Fruit fly (Drosophila melanogaster) whole organism, prepupa: Measurements from ENCODE around the gene SKIP.

ENCODE experiments used
- Blimp-1 ChIP-seq: fragments of 200-800 bp; sonication (Bioruptor generic); optimal IDR thresholded peaks from 3 replicates; lab custom pipeline; 2017; ENCODE audit warnings: missing biosample characterization, missing genetic modification characterization, mild to moderate bottlenecking, moderate library complexity, missing genetic modification reagents
- CG11294 ChIP-seq: fragments of 200-800 bp; sonication (Bioruptor generic); IDR thresholded peaks from 2 replicates; pipeline ENCODE4 v1.3.6; 2022; ENCODE audit warnings: missing biosample characterization, missing genetic modification characterization
- CG11762 ChIP-seq: fragments of 200-800 bp; sonication (Bioruptor generic); optimal IDR thresholded peaks from 3 replicates; lab custom pipeline; 2016; ENCODE audit warnings: missing biosample characterization, missing genetic modification characterization; ENCODE audit not compliant: insufficient read depth
- CG11902 ChIP-seq: fragments of 200-800 bp; sonication (Bioruptor generic); optimal IDR thresholded peaks from 3 replicates; lab custom pipeline; 2016; ENCODE audit warnings: missing biosample characterization, missing genetic modification characterization
- CG15336 ChIP-seq: fragments of 200-800 bp; sonication (Bioruptor generic); IDR thresholded peaks from 2 replicates; pipeline ENCODE4 v1.3.6; 2022; ENCODE audit warnings: missing biosample characterization, missing genetic modification characterization
- CG16779 ChIP-seq: fragments of 200-800 bp; sonication (Bioruptor generic); optimal IDR thresholded peaks from 3 replicates; lab custom pipeline; 2017; ENCODE audit warnings: missing biosample characterization, mild to moderate bottlenecking, missing genetic modification characterization
- CG3032 ChIP-seq: fragments of 200-800 bp; optimal IDR thresholded peaks from 2 replicates; lab custom pipeline; 2019; ENCODE audit warnings: missing biosample characterization, mild to moderate bottlenecking, missing genetic modification characterization, moderate library complexity
- CG31627 ChIP-seq: fragments of 200-800 bp; sonication (Bioruptor generic); optimal IDR thresholded peaks from 3 replicates; lab custom pipeline; 2016; ENCODE audit warnings: missing biosample characterization, missing genetic modification characterization
- CG34406 ChIP-seq: fragments of 200-800 bp; sonication (Bioruptor generic); optimal IDR thresholded peaks from 3 replicates; lab custom pipeline; 2016; ENCODE audit warnings: missing biosample characterization, missing genetic modification characterization
- CG3919 ChIP-seq: fragments of 200-800 bp; sonication (Bioruptor generic); optimal IDR thresholded peaks from 3 replicates; lab custom pipeline; 2016; ENCODE audit warnings: missing biosample characterization, missing genetic modification characterization
- CG4318 ChIP-seq: fragments of 200-800 bp; sonication (Bioruptor generic); optimal IDR thresholded peaks from 3 replicates; lab custom pipeline; 2017; ENCODE audit warnings: missing biosample characterization, mild to moderate bottlenecking, missing genetic modification characterization
- CG6163 ChIP-seq: fragments of 200-800 bp; sonication (Bioruptor generic); IDR thresholded peaks from 3 replicates; pipeline ENCODE4 v1.3.6; 2022; ENCODE audit warnings: missing biosample characterization, missing genetic modification characterization
- CG6276 ChIP-seq: fragments of 200-800 bp; sonication (Bioruptor generic); optimal IDR thresholded peaks from 2 replicates; lab custom pipeline; 2017; ENCODE audit warnings: missing biosample characterization, mild to moderate bottlenecking, missing genetic modification characterization
- CG6792 ChIP-seq: fragments of 200-800 bp; sonication (Bioruptor generic); optimal IDR thresholded peaks from 3 replicates; lab custom pipeline; 2016; ENCODE audit warnings: missing biosample characterization, missing genetic modification characterization
- CG6808 ChIP-seq: fragments of 200-800 bp; sonication (Bioruptor generic); optimal IDR thresholded peaks from 3 replicates; lab custom pipeline; 2017; ENCODE audit warnings: missing biosample characterization, missing genetic modification characterization, mild to moderate bottlenecking, moderate library complexity, missing genetic modification reagents
- CG6854 ChIP-seq: fragments of 200-800 bp; sonication (Bioruptor generic); optimal IDR thresholded peaks from 2 replicates; lab custom pipeline; 2017; ENCODE audit warnings: missing biosample characterization, mild to moderate bottlenecking, missing genetic modification characterization
- CG7368 ChIP-seq: fragments of 200-800 bp; sonication (Bioruptor generic); optimal IDR thresholded peaks from 3 replicates; lab custom pipeline; 2016; ENCODE audit warnings: missing biosample characterization, missing genetic modification characterization
- CG8119 ChIP-seq: fragments of 200-800 bp; sonication (Bioruptor generic); IDR thresholded peaks from 3 replicates; pipeline ENCODE4 v1.3.6; 2022; ENCODE audit warnings: missing biosample characterization, missing genetic modification characterization
- CG8319 ChIP-seq: fragments of 200-800 bp; sonication (Bioruptor generic); optimal IDR thresholded peaks from 3 replicates; lab custom pipeline; 2016; ENCODE audit warnings: missing biosample characterization, missing genetic modification characterization
- CG8632 ChIP-seq: fragments of 200-800 bp; sonication (Bioruptor generic); optimal IDR thresholded peaks from 3 replicates; lab custom pipeline; 2016; ENCODE audit warnings: missing biosample characterization, missing genetic modification characterization
- CG9139 ChIP-seq: fragments of 200-800 bp; sonication (Bioruptor generic); optimal IDR thresholded peaks from 3 replicates; lab custom pipeline; 2017; ENCODE audit warnings: missing biosample characterization, mild to moderate bottlenecking, missing genetic modification characterization
- Eip78C ChIP-seq: fragments of 200-800 bp; sonication (Bioruptor generic); peaks from one replicate; lab custom pipeline; 2016; ENCODE audit warnings: missing biosample characterization, missing genetic modification characterization
- Ets21C ChIP-seq: fragments of 200-800 bp; sonication (Bioruptor generic); optimal IDR thresholded peaks from 3 replicates; lab custom pipeline; 2016; ENCODE audit warnings: missing biosample characterization, missing genetic modification characterization
- Ets96B ChIP-seq: fragments of 200-800 bp; optimal IDR thresholded peaks from 2 replicates; lab custom pipeline; 2019; ENCODE audit warnings: missing biosample characterization, mild to moderate bottlenecking, missing genetic modification characterization, moderate library complexity
- Hr38 ChIP-seq: sonication (Bioruptor generic); optimal IDR thresholded peaks from 2 replicates; lab custom pipeline; 2016; ENCODE audit warnings: missing biosample characterization, missing genetic modification characterization
- Hr39 ChIP-seq: fragments of 200-800 bp; sonication (Bioruptor generic); optimal IDR thresholded peaks from 2 replicates; lab custom pipeline; 2016; ENCODE audit warnings: missing biosample characterization, missing genetic modification characterization
- Hr4 ChIP-seq: fragments of 200-800 bp; sonication (Bioruptor generic); optimal IDR thresholded peaks from 3 replicates; lab custom pipeline; 2016; ENCODE audit warnings: missing biosample characterization, missing genetic modification characterization
- Lpt ChIP-seq: fragments of 200-800 bp; sonication (Bioruptor generic); optimal IDR thresholded peaks from 3 replicates; lab custom pipeline; 2016; ENCODE audit warnings: missing biosample characterization, missing genetic modification characterization
- Met ChIP-seq: fragments of 200-800 bp; sonication (Bioruptor generic); optimal IDR thresholded peaks from 3 replicates; lab custom pipeline; 2016; ENCODE audit warnings: missing biosample characterization, missing genetic modification characterization
- Smox ChIP-seq: fragments of 200-800 bp; sonication (Bioruptor generic); optimal IDR thresholded peaks from 3 replicates; lab custom pipeline; 2016; ENCODE audit warnings: missing biosample characterization, missing genetic modification characterization
- Sox102F ChIP-seq: fragments of 200-800 bp; sonication (Bioruptor generic); optimal IDR thresholded peaks from 2 replicates; lab custom pipeline; 2016; ENCODE audit warnings: missing biosample characterization, mild to moderate bottlenecking, missing genetic modification characterization
- Sox14 ChIP-seq: fragments of 200-800 bp; sonication (Bioruptor generic); optimal IDR thresholded peaks from 3 replicates; lab custom pipeline; 2016; ENCODE audit warnings: missing biosample characterization, missing genetic modification characterization
- Sox15 ChIP-seq: fragments of 200-800 bp; sonication (Bioruptor generic); optimal IDR thresholded peaks from 3 replicates; lab custom pipeline; 2016; ENCODE audit warnings: missing biosample characterization, missing genetic modification characterization
- achi ChIP-seq: fragments of 200-800 bp; sonication (Bioruptor generic); optimal IDR thresholded peaks from 3 replicates; lab custom pipeline; 2016; ENCODE audit warnings: missing biosample characterization, missing genetic modification characterization
- cyc ChIP-seq: fragments of 200-800 bp; sonication (Bioruptor generic); optimal IDR thresholded peaks from 3 replicates; lab custom pipeline; 2016; ENCODE audit warnings: missing biosample characterization, missing genetic modification characterization
- dac ChIP-seq: fragments of 200-800 bp; sonication (Bioruptor generic); optimal IDR thresholded peaks from 2 replicates; lab custom pipeline; 2017; ENCODE audit warnings: missing biosample characterization, mild to moderate bottlenecking, missing genetic modification characterization
- dsx ChIP-seq: fragments of 200-800 bp; optimal IDR thresholded peaks from 3 replicates; lab custom pipeline; 2019; ENCODE audit warnings: missing biosample characterization, mild to moderate bottlenecking, missing genetic modification characterization, moderate library complexity; ENCODE audit not compliant: poor library complexity, severe bottlenecking
- eg ChIP-seq: fragments of 200-800 bp; sonication (Bioruptor generic); IDR thresholded peaks from 3 replicates; pipeline ENCODE4 v1.3.6; 2022; ENCODE audit warnings: missing biosample characterization, missing genetic modification characterization
- esn ChIP-seq: fragments of 200-800 bp; sonication (Bioruptor generic); optimal IDR thresholded peaks from 2 replicates; lab custom pipeline; 2016; ENCODE audit warnings: missing biosample characterization, mild to moderate bottlenecking, missing genetic modification characterization, moderate library complexity
- fd85E ChIP-seq: fragments of 200-800 bp; sonication (Bioruptor generic); optimal IDR thresholded peaks from 3 replicates; lab custom pipeline; 2016; ENCODE audit warnings: missing biosample characterization, missing genetic modification characterization
- lz ChIP-seq: fragments of 200-800 bp; sonication (Bioruptor generic); optimal IDR thresholded peaks from 3 replicates; lab custom pipeline; 2016; ENCODE audit warnings: missing biosample characterization, missing genetic modification characterization
- net ChIP-seq: fragments of 200-800 bp; sonication (Bioruptor generic); optimal IDR thresholded peaks from 3 replicates; lab custom pipeline; 2016; ENCODE audit warnings: missing biosample characterization, missing genetic modification characterization
- pdm3 ChIP-seq: fragments of 200-800 bp; sonication (Bioruptor generic); optimal IDR thresholded peaks from 3 replicates; lab custom pipeline; 2016; ENCODE audit warnings: missing biosample characterization, missing genetic modification characterization
- salr ChIP-seq, 2 experiments: fragments of 200-800 bp; sonication (Bioruptor generic); optimal IDR thresholded peaks; 3 replicates each; lab custom pipeline; 2016 to 2018; ENCODE audit warnings: missing biosample characterization in 2 of 2, missing genetic modification characterization in 2 of 2, mild to moderate bottlenecking in 1 of 2
- spab ChIP-seq: fragments of 200-800 bp; sonication (Bioruptor generic); optimal IDR thresholded peaks from 2 replicates; lab custom pipeline; 2017; ENCODE audit warnings: missing biosample characterization, mild to moderate bottlenecking, missing genetic modification characterization, missing genetic modification reagents
- svp ChIP-seq: fragments of 200-800 bp; sonication (Bioruptor generic); peaks from one replicate; lab custom pipeline; 2016; ENCODE audit warnings: missing biosample characterization, missing genetic modification characterization
- topi ChIP-seq: fragments of 200-800 bp; sonication (Bioruptor generic); optimal IDR thresholded peaks from 3 replicates; lab custom pipeline; 2016; ENCODE audit warnings: missing biosample characterization, missing genetic modification characterization
- vri ChIP-seq: fragments of 200-800 bp; sonication (Bioruptor generic); optimal IDR thresholded peaks from 3 replicates; lab custom pipeline; 2016; ENCODE audit warnings: missing biosample characterization, mild to moderate bottlenecking, missing genetic modification characterization

Gene SKIP

dm6 chr3R:22175745-22176144 is 42.1 kb downstream of the SKIP start (continued):
- TF ChIP-seq CG11902 (GFP tag; lab: Kevin White, UChicago), result peak; percentile 20
- peak; percentile 40 for TF ChIP-seq CG6854 (GFP tag; lab: Kevin White, UChicago)
- TF ChIP-seq CG9139 (GFP tag; lab: Kevin White, UChicago), result no peak
- TF ChIP-seq CG15336 (GFP tag; lab: Robert Waterston, UW), result peak; percentile 59
- TF ChIP-seq Hr4 (GFP tag; lab: Kevin White, UChicago), result no peak
- peak; percentile 39; the same call in 2 of the 3 replicates for TF ChIP-seq CG8119 (GFP tag; lab: Robert Waterston, UW)
- TF ChIP-seq CG3032 (tag; lab: Kevin White, UChicago), result peak; percentile 71
- peak; percentile 77 for TF ChIP-seq CG31627
- peak; percentile 55 for TF ChIP-seq CG8632
- TF ChIP-seq dsx (GFP tag; lab: Kevin White, UChicago), result peak; percentile 52
- peak; percentile 83 for TF ChIP-seq topi (GFP tag; lab: Kevin White, UChicago)
- TF ChIP-seq CG3919 (GFP tag; lab: Kevin White, UChicago), result peak; percentile 64
- TF ChIP-seq Sox14 (GFP tag; lab: Kevin White, UChicago), result peak; percentile 61
- TF ChIP-seq CG4318 (GFP tag; lab: Kevin White, UChicago), result no peak
- peak; percentile 77 for TF ChIP-seq CG6792 (GFP tag; lab: Kevin White, UChicago)
- TF ChIP-seq CG11762, result peak; percentile 24
- peak; percentile 48 for TF ChIP-seq spab (GFP tag; lab: Kevin White, UChicago)
- peak; percentile 25 for TF ChIP-seq CG8319 (GFP tag; lab: Kevin White, UChicago)
- TF ChIP-seq achi, result peak; percentile 43
- peak; percentile 84 for TF ChIP-seq Sox102F (GFP tag; lab: Kevin White, UChicago)
- TF ChIP-seq Blimp-1 (GFP tag; lab: Kevin White, UChicago), result peak; percentile 51
- no peak for TF ChIP-seq dac (GFP tag; lab: Kevin White, UChicago)
- no peak for TF ChIP-seq Lpt (GFP tag; lab: Kevin White, UChicago)
- TF ChIP-seq CG16779, result no peak
- peak; percentile 77 for TF ChIP-seq Smox (GFP tag; lab: Kevin White, UChicago)
- no peak for TF ChIP-seq salr (GFP tag; optimal IDR thresholded peaks at IDR 0.05; lab: Kevin White, UChicago)
- peak; percentile 68 for TF ChIP-seq Ets21C (GFP tag; lab: Kevin White, UChicago)
- peak; percentile 59 for TF ChIP-seq CG34406 (GFP tag; lab: Kevin White, UChicago)
- TF ChIP-seq esn (GFP tag; lab: Kevin White, UChicago), result peak; percentile 90
- TF ChIP-seq, all 60 proteins: peak for 45

- TF ChIP-seq net (GFP tag; lab: Kevin White, UChicago), result no peak
- no peak for TF ChIP-seq CG8632
- TF ChIP-seq esn (GFP tag; lab: Kevin White, UChicago), result peak; percentile 31
- TF ChIP-seq fd85E, result no peak
- 0 out of 3 replicates have a peak, but pooled peaks have one; percentile 25 for TF ChIP-seq CG8119 (GFP tag; lab: Robert Waterston, UW)
- no peak for TF ChIP-seq CG11294 (GFP tag; lab: Robert Waterston, UW)
- no peak for TF ChIP-seq Hr39 (GFP tag; lab: Kevin White, UChicago)
- peak; percentile 2 for TF ChIP-seq Sox102F (GFP tag; lab: Kevin White, UChicago)
- TF ChIP-seq CG6808, result peak; percentile 23
- peak; percentile 65 for TF ChIP-seq Eip78C (GFP tag; lab: Kevin White, UChicago)
- TF ChIP-seq CG6276 (GFP tag; lab: Kevin White, UChicago), result no peak
- TF ChIP-seq Ets96B (tag; lab: Kevin White, UChicago), result peak; percentile 14
- TF ChIP-seq CG4318 (GFP tag; lab: Kevin White, UChicago), result peak; percentile 5
- TF ChIP-seq Sox14 (GFP tag; lab: Kevin White, UChicago), result no peak
- TF ChIP-seq lz (GFP tag; lab: Kevin White, UChicago), result no peak
- peak; percentile 14 for TF ChIP-seq Met (GFP tag; lab: Kevin White, UChicago)
- no peak for TF ChIP-seq CG6792 (GFP tag; lab: Kevin White, UChicago)
- TF ChIP-seq CG11902 (GFP tag; lab: Kevin White, UChicago), result no peak
- no peak for TF ChIP-seq CG7368 (GFP tag; lab: Kevin White, UChicago)
- no peak for TF ChIP-seq CG6163 (GFP tag; lab: Robert Waterston, UW)
- TF ChIP-seq CG8319 (GFP tag; lab: Kevin White, UChicago), result no peak
- no peak for TF ChIP-seq eg (GFP tag; lab: Robert Waterston, UW)
- TF ChIP-seq vri (GFP tag; lab: Kevin White, UChicago), result no peak
- TF ChIP-seq Sox15, result no peak
- no peak for TF ChIP-seq salr (GFP tag; optimal IDR thresholded peaks at IDR 0.05; lab: Kevin White, UChicago)
- TF ChIP-seq CG11762, result no peak
- peak; percentile 71 for TF ChIP-seq svp (GFP tag; lab: Kevin White, UChicago)
- TF ChIP-seq CG9139 (GFP tag; lab: Kevin White, UChicago), result no peak
- TF ChIP-seq dsx (GFP tag; lab: Kevin White, UChicago), result no peak
- peak; percentile 23 for TF ChIP-seq pdm3 (GFP tag; lab: Kevin White, UChicago)
- TF ChIP-seq CG34406 (GFP tag; lab: Kevin White, UChicago), result peak; percentile 2
- TF ChIP-seq Hr38, result no peak
- TF ChIP-seq cyc (GFP tag; lab: Kevin White, UChicago), result no peak
- no peak for TF ChIP-seq spab (GFP tag; lab: Kevin White, UChicago)
- TF ChIP-seq CG6854 (GFP tag; lab: Kevin White, UChicago), result no peak
Observed at dm6 chr3R:22182274-22182673, 48.6 kb downstream of the SKIP start.
